Fruit fly (Drosophila melanogaster) whole organism, pupa: ENCODE results near the gene CG13720.

Source experiments
- CG10348 ChIP-seq: fragments of 200-800 bp; sonication (Bioruptor generic); IDR thresholded peaks from 2 replicates; pipeline ENCODE4 v1.3.6; 2022; ENCODE audit warnings: missing biosample characterization, missing genetic modification characterization
- CG12605 ChIP-seq: fragments of 200-800 bp; sonication (Bioruptor generic); IDR thresholded peaks from 2 replicates; pipeline ENCODE4 v1.3.6; 2022; ENCODE audit warnings: missing biosample characterization, missing genetic modification characterization
- CG13204 ChIP-seq: fragments of 200-800 bp; sonication (Bioruptor generic); optimal IDR thresholded peaks from 2 replicates; lab custom pipeline; 2018; ENCODE audit warnings: missing biosample characterization, mild to moderate bottlenecking, missing genetic modification characterization, moderate library complexity
- CG14655 ChIP-seq: fragments of 200-800 bp; sonication (Bioruptor generic); optimal IDR thresholded peaks from 3 replicates; lab custom pipeline; 2017; ENCODE audit warnings: mild to moderate bottlenecking, missing biosample characterization, missing genetic modification reagents, missing genetic modification characterization
- CG15710 ChIP-seq: fragments of 200-800 bp; sonication (Bioruptor generic); optimal IDR thresholded peaks from 2 replicates; lab custom pipeline; 2018; ENCODE audit warnings: missing biosample characterization, mild to moderate bottlenecking, missing genetic modification characterization, moderate library complexity
- CG17806 ChIP-seq: fragments of 200-800 bp; sonication (Bioruptor generic); optimal IDR thresholded peaks from 2 replicates; lab custom pipeline; 2018; ENCODE audit warnings: missing biosample characterization, mild to moderate bottlenecking, missing genetic modification characterization, moderate library complexity
- CG32121 ChIP-seq: fragments of 200-800 bp; sonication (Bioruptor generic); IDR thresholded peaks from 2 replicates; pipeline ENCODE4 v1.3.6; 2022; ENCODE audit warnings: missing biosample characterization, missing genetic modification characterization
- CG34367 ChIP-seq: fragments of 200-800 bp; sonication (Bioruptor generic); optimal IDR thresholded peaks from 2 replicates; lab custom pipeline; 2018; ENCODE audit warnings: missing biosample characterization, mild to moderate bottlenecking, missing genetic modification characterization
- CG4496 ChIP-seq: fragments of 200-800 bp; sonication (Bioruptor generic); IDR thresholded peaks from 3 replicates; pipeline ENCODE4 v1.3.6; 2022; ENCODE audit warnings: missing biosample characterization, missing genetic modification characterization
- CG8159 ChIP-seq: fragments of 200-800 bp; sonication (Bioruptor generic); optimal IDR thresholded peaks from 3 replicates; lab custom pipeline; 2018; ENCODE audit warnings: missing biosample characterization, mild to moderate bottlenecking, missing genetic modification characterization, moderate library complexity
- CG8301 ChIP-seq: fragments of 200-800 bp; sonication (Bioruptor generic); optimal IDR thresholded peaks from 2 replicates; lab custom pipeline; 2018; ENCODE audit warnings: missing biosample characterization, mild to moderate bottlenecking, missing genetic modification characterization
- CG9948 ChIP-seq: fragments of 200-800 bp; sonication (Bioruptor generic); optimal IDR thresholded peaks from 2 replicates; lab custom pipeline; 2018; ENCODE audit warnings: missing biosample characterization, mild to moderate bottlenecking, missing genetic modification characterization, moderate library complexity
- D1 ChIP-seq: fragments of 200-800 bp; sonication (Bioruptor generic); optimal IDR thresholded peaks from 2 replicates; lab custom pipeline; 2018; ENCODE audit warnings: missing biosample characterization, mild to moderate bottlenecking, missing genetic modification characterization, moderate library complexity
- EcR ChIP-seq: fragments of 200-800 bp; sonication (Bioruptor generic); optimal IDR thresholded peaks from 3 replicates; lab custom pipeline; 2019; ENCODE audit warnings: missing biosample characterization, missing genetic modification characterization, mild to moderate bottlenecking, moderate library complexity, missing genetic modification reagents
- Ets98B ChIP-seq: fragments of 200-800 bp; sonication (Bioruptor generic); IDR thresholded peaks from 2 replicates; pipeline ENCODE4 v1.3.6; 2022; ENCODE audit warnings: missing biosample characterization, missing genetic modification characterization
- Pif1A ChIP-seq: fragments of 200-800 bp; sonication (Bioruptor generic); optimal IDR thresholded peaks from 3 replicates; lab custom pipeline; 2016; ENCODE audit warnings: missing biosample characterization, missing genetic modification characterization
- Pif1B ChIP-seq: fragments of 200-800 bp; sonication (Bioruptor generic); optimal IDR thresholded peaks from 3 replicates; lab custom pipeline; 2016; ENCODE audit warnings: missing biosample characterization, missing genetic modification characterization
- Snoo ChIP-seq: fragments of 200-800 bp; sonication (Bioruptor generic); optimal IDR thresholded peaks from 3 replicates; lab custom pipeline; 2017; ENCODE audit warnings: missing biosample characterization, mild to moderate bottlenecking, missing genetic modification characterization, inconsistent platforms
- fd96Ca ChIP-seq: fragments of 200-800 bp; sonication (Bioruptor generic); IDR thresholded peaks from 3 replicates; pipeline ENCODE4 v1.3.6; 2022; ENCODE audit warnings: missing biosample characterization, missing genetic modification characterization
- gl ChIP-seq: fragments of 200-800 bp; sonication (Bioruptor generic); optimal IDR thresholded peaks from 2 replicates; lab custom pipeline; 2018; ENCODE audit warnings: missing biosample characterization, mild to moderate bottlenecking, missing genetic modification characterization
- rn ChIP-seq: fragments of 200-800 bp; sonication (Bioruptor generic); IDR thresholded peaks from 2 replicates; pipeline ENCODE4 v1.3.6; 2022; ENCODE audit warnings: missing biosample characterization, missing genetic modification characterization

Gene CG13720

DNA sequence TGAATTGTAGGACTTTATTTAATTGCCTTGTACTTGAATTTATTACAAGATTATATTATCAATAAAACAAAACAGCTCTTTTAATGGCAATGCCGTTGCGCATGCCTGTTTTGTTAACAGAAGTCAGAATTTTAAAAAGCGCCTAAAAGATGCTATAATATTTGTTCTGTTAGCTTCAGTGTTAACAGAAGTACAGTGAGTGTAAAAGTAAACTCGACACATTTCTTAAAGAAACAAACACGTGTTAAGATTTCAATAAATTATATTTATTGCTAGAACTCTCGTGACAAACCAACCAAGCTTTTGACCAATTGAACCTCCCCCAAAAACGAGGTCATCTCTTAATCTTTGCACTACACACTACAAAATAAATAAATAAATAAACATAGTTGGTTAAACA lies 1.1 kb upstream of the CG13720 start:
- no peak for TF ChIP-seq CG34367
- TF ChIP-seq Snoo (tag; lab: Kevin White, UChicago): no peak
- no peak for TF ChIP-seq CG17806 (tag; lab: Kevin White, UChicago)
- TF ChIP-seq CG8159 (tag; lab: Kevin White, UChicago): no peak
- no peak for TF ChIP-seq CG13204 (GFP tag; lab: Kevin White, UChicago)
- TF ChIP-seq gl (tag; lab: Kevin White, UChicago): no peak
- TF ChIP-seq CG4496 (GFP tag; lab: Robert Waterston, UW): no peak
- TF ChIP-seq CG9948 (tag; lab: Kevin White, UChicago): no peak
- TF ChIP-seq Pif1B (GFP tag; lab: Kevin White, UChicago): no peak
- TF ChIP-seq D1 (tag; lab: Kevin White, UChicago): no peak

DNA sequence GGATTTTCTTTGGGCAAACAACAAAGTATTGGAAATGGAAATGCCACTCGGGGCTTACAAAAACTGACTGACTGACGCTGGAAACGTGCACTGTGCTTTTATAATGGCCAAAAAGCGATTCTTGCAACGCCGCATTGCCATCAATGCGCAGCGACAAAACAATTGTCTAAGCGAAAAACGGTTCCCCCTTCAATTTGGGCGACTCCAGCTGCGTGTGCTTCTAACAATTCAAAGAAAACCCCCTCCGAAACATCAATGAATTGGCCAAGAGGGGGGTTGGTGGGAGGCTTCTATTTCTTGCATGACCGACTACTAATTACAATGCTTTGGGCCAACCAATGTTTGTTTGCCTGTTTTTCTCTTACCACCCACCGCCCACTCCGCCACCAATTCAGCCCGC lies 2.6 kb downstream of the CG13720 start, which contains the start of gene CG13721:
Gene CG13721 (minus strand): TSS at position 101 of the 400 bp plus-strand sequence.
- TF ChIP-seq Snoo (tag; lab: Kevin White, UChicago): no peak
- no peak for TF ChIP-seq CG34367

DNA sequence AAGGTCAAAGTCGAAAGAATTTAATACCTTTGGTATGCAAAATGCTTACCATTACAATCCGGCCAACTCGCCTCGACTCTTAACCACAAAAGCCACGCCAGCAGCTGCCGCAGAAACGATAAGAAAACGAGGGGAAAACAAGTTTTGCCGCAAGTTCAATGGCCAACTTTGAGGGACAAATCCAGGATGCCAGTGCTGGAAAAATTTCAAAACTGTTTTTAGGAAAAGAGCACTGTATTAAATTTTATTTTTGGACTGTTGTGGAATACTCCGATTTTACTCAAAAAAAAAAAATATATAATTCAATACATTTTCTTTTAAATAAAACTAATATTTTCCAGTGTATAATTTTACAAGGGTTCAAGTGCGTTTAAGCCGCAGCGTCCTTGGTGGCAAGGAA lies 5.7 kb downstream of the CG13720 start:
- TF ChIP-seq CG8301 (tag; lab: Kevin White, UChicago) (peak; percentile 0), Pif1A (GFP tag; lab: Kevin White, UChicago) (peak; percentile 82), CG15710 (tag; lab: Kevin White, UChicago) (peak; percentile 93), CG9948 (tag; lab: Kevin White, UChicago) (peak; percentile 87), Snoo (tag; lab: Kevin White, UChicago) (peak; percentile 73), CG12605 (peak; percentile 31; the same call in 1 of the 2 replicates), CG4496 (GFP tag; lab: Robert Waterston, UW) (peak; percentile 51; the same call in 1 of the 3 replicates), D1 (tag; lab: Kevin White, UChicago) (peak; percentile 86), CG34367 (peak; percentile 86), Pif1B (GFP tag; lab: Kevin White, UChicago) (peak; percentile 88), CG10348 (GFP tag; lab: Robert Waterston, UW) (no peak), CG13204 (GFP tag; lab: Kevin White, UChicago) (peak; percentile 72), CG8159 (tag; lab: Kevin White, UChicago) (peak; percentile 88), CG32121 (GFP tag; lab: Robert Waterston, UW) (no peak), CG14655 (GFP tag; lab: Kevin White, UChicago) (peak; percentile 45), Ets98B (GFP tag; lab: Robert Waterston, UW) (no peak), CG17806 (tag; lab: Kevin White, UChicago) (peak; percentile 87), rn (no peak), fd96Ca (no peak), EcR (GFP tag; lab: Kevin White, UChicago) (peak; percentile 100), gl (tag; lab: Kevin White, UChicago) (peak; percentile 45)

DNA sequence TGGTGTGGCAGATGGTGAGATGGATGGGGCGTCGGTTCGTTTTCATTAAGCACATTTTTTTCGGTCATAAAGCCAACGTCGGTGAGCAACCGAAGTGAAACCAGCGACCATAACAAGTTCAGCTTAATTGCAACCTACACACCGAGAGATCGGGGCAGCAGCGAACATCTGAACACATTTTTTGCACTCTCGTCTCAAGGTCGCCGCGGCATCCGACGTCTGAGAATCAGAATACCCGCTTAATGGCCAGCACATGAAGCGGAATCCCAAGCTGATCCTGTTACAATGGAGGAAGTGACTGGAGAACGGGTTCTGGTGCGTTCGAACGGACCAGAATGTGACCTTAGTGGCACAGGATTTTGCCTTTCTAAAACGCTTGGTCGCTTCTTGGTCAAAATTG lies 6.7 kb downstream of the CG13720 start:
- TF ChIP-seq CG8159 (tag; lab: Kevin White, UChicago) (no peak), CG34367 (no peak), EcR (GFP tag; lab: Kevin White, UChicago) (peak; percentile 88), Ets98B (GFP tag; lab: Robert Waterston, UW) (no peak), CG14655 (GFP tag; lab: Kevin White, UChicago) (no peak), CG10348 (GFP tag; lab: Robert Waterston, UW) (no peak), CG13204 (GFP tag; lab: Kevin White, UChicago) (peak; percentile 44), Snoo (tag; lab: Kevin White, UChicago) (no peak), CG12605 (no peak), CG32121 (GFP tag; lab: Robert Waterston, UW) (no peak)

DNA sequence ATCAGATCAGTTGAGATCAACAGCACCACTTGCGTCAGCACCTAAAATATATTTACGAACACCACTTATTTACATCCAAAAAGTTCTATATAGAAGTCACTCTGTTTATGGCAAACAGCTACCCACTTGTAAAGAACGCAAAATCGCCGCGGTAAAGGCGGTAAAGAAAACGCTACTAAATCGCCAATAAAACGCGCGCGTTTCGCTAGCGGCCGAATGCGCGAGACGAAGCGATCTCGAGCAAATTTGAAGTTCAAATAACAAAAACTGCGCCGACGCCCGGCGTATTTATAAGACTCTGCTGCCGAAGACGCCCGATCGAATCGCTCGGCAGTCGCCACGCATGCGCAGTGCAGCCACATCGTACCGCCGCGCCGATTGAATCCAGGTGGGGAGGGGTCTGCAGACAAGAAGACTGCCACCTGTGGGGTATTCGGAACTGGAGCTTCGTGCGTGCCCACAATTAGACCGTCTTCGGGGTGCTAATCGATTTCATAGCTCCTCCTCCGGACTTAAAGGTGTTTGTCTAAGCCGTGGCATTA lies 9.5 kb downstream of the CG13720 start, which contains the start of gene CG13722:
Gene CG13722 (minus strand): TSS at position 262 of the 542 bp plus-strand sequence.
- TF ChIP-seq CG8301 (tag; lab: Kevin White, UChicago): no peak
- peak; percentile 20; the same call in 1 of the 3 replicates for TF ChIP-seq CG4496 (GFP tag; lab: Robert Waterston, UW)
- peak; percentile 51 for TF ChIP-seq EcR (GFP tag; lab: Kevin White, UChicago)
- TF ChIP-seq CG10348 (GFP tag; lab: Robert Waterston, UW): no peak
- TF ChIP-seq CG13204 (GFP tag; lab: Kevin White, UChicago): peak; percentile 90
- TF ChIP-seq Ets98B (GFP tag; lab: Robert Waterston, UW): no peak

DNA sequence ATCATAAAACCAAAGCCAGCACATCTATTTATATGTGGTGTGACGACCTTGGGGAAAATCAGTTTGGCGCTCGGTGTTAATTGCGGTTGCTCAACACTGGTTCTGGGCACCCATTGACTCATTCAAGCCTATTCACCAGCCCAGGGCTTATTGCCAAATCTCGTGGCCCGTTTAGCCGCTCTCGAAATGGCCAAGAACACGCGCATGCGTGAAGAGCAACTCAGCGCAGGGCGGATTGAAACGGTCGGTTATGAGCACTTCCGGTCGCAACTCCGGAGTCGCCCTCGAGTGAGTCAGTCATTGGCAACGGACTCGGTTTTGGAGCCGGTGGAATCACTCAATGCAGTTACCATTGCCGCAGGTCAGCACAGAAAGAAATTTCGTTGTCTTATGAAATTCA lies 10.8 kb downstream of the CG13720 start:
- TF ChIP-seq CG32121 (GFP tag; lab: Robert Waterston, UW) (no peak), CG8159 (tag; lab: Kevin White, UChicago) (no peak), rn (no peak), CG12605 (no peak)

DNA sequence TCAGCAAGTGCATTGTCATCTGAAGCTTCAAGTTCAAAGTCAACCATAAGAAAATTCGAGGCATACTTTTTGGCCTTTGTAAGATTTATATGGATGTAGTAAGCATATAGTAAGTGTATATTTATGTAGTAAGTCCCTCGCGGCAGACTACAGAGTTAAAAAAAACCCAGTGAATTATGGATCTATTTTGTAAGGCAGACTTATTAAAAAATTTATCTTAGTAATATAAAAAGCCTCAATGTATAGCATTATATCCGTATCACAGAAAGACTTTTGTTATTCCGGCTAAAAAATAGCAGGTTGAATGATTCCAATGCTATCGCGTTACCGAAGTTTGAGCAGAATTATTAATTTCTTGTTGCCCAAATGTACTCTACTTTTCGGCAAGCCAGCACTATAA lies 15.7 kb downstream of the CG13720 start:
- no peak for TF ChIP-seq CG10348 (GFP tag; lab: Robert Waterston, UW)
- TF ChIP-seq EcR (GFP tag; lab: Kevin White, UChicago): peak; percentile 63
- TF ChIP-seq CG32121 (GFP tag; lab: Robert Waterston, UW): no peak
- no peak for TF ChIP-seq Snoo (tag; lab: Kevin White, UChicago)
